Worm (Caenorhabditis elegans): ENCODE data around the gene pept-2.

The pept-2 gene

ce11 chrIV:10779328-10779727, 11.1 kb upstream of the pept-2 start:
- no peak for TF ChIP-seq zfh-2 (GFP tag; conservative IDR thresholded peaks at IDR 0.05)
- 0 out of 2 replicates have a peak, but pooled peaks have one; percentile 11 for TF ChIP-seq nfyb-1 (GFP tag; IDR thresholded peaks at IDR 0.05)

ce11 chrIV:10780583-10780982, 9.9 kb upstream of the pept-2 start, which contains the start of gene swt-3:
Gene swt-3, minus strand, starts transcription at chrIV:10780683.
- TF ChIP-seq gei-17 (GFP tag; optimal IDR thresholded peaks at IDR 0.05) (no peak), sdz-38 (tag; optimal IDR thresholded peaks at IDR 0.05) (no peak), hlh-26 (GFP tag; conservative IDR thresholded peaks at IDR 0.05) (no peak), Y79H2A.3 (GFP tag; conservative IDR thresholded peaks at IDR 0.05) (no peak), dpff-1 (tag; optimal IDR thresholded peaks at IDR 0.05) (no peak), ZK185.1 (tag; optimal IDR thresholded peaks at IDR 0.05; ENCODE audit: poor library complexity, severe bottlenecking) (no peak), T26A5.8 (tag; optimal IDR thresholded peaks at IDR 0.05) (no peak), F39B2.1 (GFP tag; IDR thresholded peaks at IDR 0.05) (no peak)

- no peak for TF ChIP-seq T26A5.8 (tag; optimal IDR thresholded peaks at IDR 0.05)
- TF ChIP-seq ekl-4 (GFP tag; IDR thresholded peaks at IDR 0.05) = no peak
- TF ChIP-seq tbp1 (GFP tag; optimal IDR thresholded peaks at IDR 0.05) = no peak
Observed at ce11 chrIV:10781346-10781745, 9.1 kb upstream of the pept-2 start.

- TF ChIP-seq ztf-26 (tag; optimal IDR thresholded peaks at IDR 0.05) (peak; percentile 57), lin-40 (tag; optimal IDR thresholded peaks at IDR 0.05) (peak; percentile 32), lin-26 (GFP tag; IDR thresholded peaks at IDR 0.05) (no peak)
Observed at ce11 chrIV:10782014-10782413, 8.4 kb upstream of the pept-2 start.

- no peak for TF ChIP-seq chd-7 (tag; optimal IDR thresholded peaks at IDR 0.05)
- TF ChIP-seq F23B12.7 (tag; optimal IDR thresholded peaks at IDR 0.05; ENCODE audit: insufficient read depth) = no peak
- no peak for TF ChIP-seq F37B4.10 (GFP tag; IDR thresholded peaks at IDR 0.05)
- no peak for TF ChIP-seq attf-5 (GFP tag; optimal IDR thresholded peaks at IDR 0.05)
- no peak for TF ChIP-seq nhr-27 (tag; optimal IDR thresholded peaks at IDR 0.05)
- TF ChIP-seq nfyb-1 (GFP tag; IDR thresholded peaks at IDR 0.05) = no peak
- no peak for TF ChIP-seq lin-35 (GFP tag; optimal IDR thresholded peaks at IDR 0.05)
- no peak for TF ChIP-seq B0336.3 (GFP tag; IDR thresholded peaks at IDR 0.05)
Observed at ce11 chrIV:10784085-10784484, 6.4 kb upstream of the pept-2 start.

- no peak for TF ChIP-seq F33H1.4 (GFP tag; IDR thresholded peaks at IDR 0.05)
- no peak for TF ChIP-seq gei-17 (GFP tag; optimal IDR thresholded peaks at IDR 0.05)
- TF ChIP-seq lag-1 (GFP tag; IDR thresholded peaks at IDR 0.05) = no peak
- TF ChIP-seq F57A8.1 (GFP tag; optimal IDR thresholded peaks at IDR 0.05) = no peak
- TF ChIP-seq snpc-3.4 (tag; optimal IDR thresholded peaks at IDR 0.05) = no peak
- no peak for TF ChIP-seq let-526 (GFP tag; IDR thresholded peaks at IDR 0.05)
- no peak for TF ChIP-seq xnd-1 (tag; optimal IDR thresholded peaks at IDR 0.05)
- TF ChIP-seq nhr-179 (tag; optimal IDR thresholded peaks at IDR 0.05) = no peak
Observed at ce11 chrIV:10786731-10787130, 3.7 kb upstream of the pept-2 start, which contains the start of gene srd-7. Gene srd-7, minus strand, starts transcription at chrIV:10786831.

ce11 chrIV:10795678-10796077, 5.2 kb downstream of the pept-2 start:
- TF ChIP-seq nhr-80 (tag; optimal IDR thresholded peaks at IDR 0.05) (peak; percentile 66), mxl-1 (tag; optimal IDR thresholded peaks at IDR 0.05) (no peak)
